Worm (Caenorhabditis elegans) whole organism, L1 larva: ENCODE measurements around the gene gldi-11.
"Not testable (repeated sequence)": the region's sequence is repeated elsewhere in the genome, so short reads cannot be mapped to it uniquely, and the experiment has no call there.

Source experiments
- C16A3.4 ChIP-seq: fragments of 150-350 bp; optimal IDR thresholded peaks from 2 replicates; lab custom pipeline; 2014; ENCODE audit warnings: missing biosample characterization, missing genetic modification characterization
- aha-1 ChIP-seq: fragments of 150-350 bp; optimal IDR thresholded peaks from 2 replicates; lab custom pipeline; 2014; ENCODE audit warnings: missing biosample characterization, missing genetic modification characterization
- alr-1 ChIP-seq: fragments of 200-800 bp; sonication (Bioruptor generic); optimal IDR thresholded peaks from 2 replicates; lab custom pipeline; 2018; ENCODE audit warnings: borderline replicate concordance, mild to moderate bottlenecking, missing genetic modification characterization, missing compliant biosample characterization
- aly-2 ChIP-seq: fragments of 150-350 bp; optimal IDR thresholded peaks from 2 replicates; lab custom pipeline; 2014; ENCODE audit warnings: missing biosample characterization, missing genetic modification characterization
- ama-1 ChIP-seq: fragments of 150-350 bp; optimal IDR thresholded peaks from 2 replicates; lab custom pipeline; 2014
- blmp-1 ChIP-seq: fragments of 150-350 bp; optimal IDR thresholded peaks from 2 replicates; lab custom pipeline; 2014; ENCODE audit warnings: missing biosample characterization, missing genetic modification characterization
- ceh-8 ChIP-seq: fragments of 200-800 bp; sonication (Bioruptor generic); optimal IDR thresholded peaks from 2 replicates; lab custom pipeline; 2018; ENCODE audit warnings: mild to moderate bottlenecking, missing genetic modification characterization, moderate library complexity, missing compliant biosample characterization
- dpl-1 ChIP-seq, 3 experiments: fragments of 150-350 bp in 2 of 3; sonication (generic microtip) in 1 of 3; optimal IDR thresholded peaks; 2 replicates each; lab custom pipeline; 2014 to 2017; ENCODE audit warnings: missing biosample characterization in 3 of 3, missing genetic modification characterization in 3 of 3, missing genetic modification reagents in 3 of 3
- dsc-1 ChIP-seq: sonication (generic microtip); optimal IDR thresholded peaks from 2 replicates; lab custom pipeline; 2016; ENCODE audit warnings: mild to moderate bottlenecking, missing genetic modification characterization, missing compliant biosample characterization
- efl-1 ChIP-seq, 4 experiments: fragments of 150-350 bp; optimal IDR thresholded peaks in 3 of 4; peaks in 1 of 4; 1 replicate in 1 of 4; 2 replicates in 3 of 4; lab custom pipeline; 2014; ENCODE audit warnings: missing biosample characterization in 2 of 4, missing genetic modification characterization in 2 of 4, missing genetic modification reagents in 2 of 4
- egl-13 ChIP-seq: sonication (generic microtip); optimal IDR thresholded peaks from 2 replicates; lab custom pipeline; 2016; ENCODE audit warnings: missing genotype, missing genetic modification reagents, missing genetic modification characterization, missing compliant biosample characterization
- elt-3 ChIP-seq, 6 experiments: fragments of 150-350 bp in 1 of 6; sonication (generic microtip); optimal IDR thresholded peaks; 2 replicates each; lab custom pipeline; 2017 to 2018; ENCODE audit warnings: missing biosample characterization in 6 of 6, missing genetic modification characterization in 6 of 6, inconsistent platforms in 1 of 6
- fkh-4 ChIP-seq: sonication (generic microtip); optimal IDR thresholded peaks from 2 replicates; lab custom pipeline; 2016; ENCODE audit warnings: missing compliant biosample characterization, missing genetic modification characterization, borderline replicate concordance
- fkh-8 ChIP-seq: sonication (generic microtip); optimal IDR thresholded peaks from 2 replicates; lab custom pipeline; 2016; ENCODE audit warnings: mild to moderate bottlenecking, missing genetic modification characterization, missing compliant biosample characterization
- isw-1 ChIP-seq: fragments of 200-800 bp; sonication (Bioruptor generic); IDR thresholded peaks from 2 replicates; pipeline ENCODE4 v1.3.6; 2022; ENCODE audit warnings: missing genetic modification characterization, missing compliant biosample characterization
- jun-1 ChIP-seq: fragments of 150-350 bp; optimal IDR thresholded peaks from 2 replicates; lab custom pipeline; 2014; ENCODE audit warnings: missing biosample characterization, missing genetic modification reagents, missing genetic modification characterization
- lin-14 ChIP-seq: fragments of 200-800 bp; sonication (Bioruptor generic); optimal IDR thresholded peaks from 2 replicates; lab custom pipeline; 2018; ENCODE audit warnings: mild to moderate bottlenecking, missing genetic modification characterization, moderate library complexity, missing compliant biosample characterization
- lin-35 ChIP-seq, 2 experiments: fragments of 150-350 bp; optimal IDR thresholded peaks; 2 replicates each; lab custom pipeline; 2014; ENCODE audit warnings: missing biosample characterization in 2 of 2, missing genetic modification characterization in 2 of 2, missing genetic modification reagents in 2 of 2
- lsy-2 ChIP-seq, 2 experiments: fragments of 150-350 bp; optimal IDR thresholded peaks; 2 replicates each; lab custom pipeline; 2014; ENCODE audit warnings: missing biosample characterization in 2 of 2, missing genetic modification characterization in 2 of 2
- mdl-1 ChIP-seq, 2 experiments: fragments of 150-350 bp; optimal IDR thresholded peaks; 2 replicates each; lab custom pipeline; 2014 to 2017; ENCODE audit warnings: missing biosample characterization in 2 of 2, missing genetic modification characterization in 2 of 2, inconsistent platforms in 1 of 2
- mep-1 ChIP-seq: fragments of 150-350 bp; optimal IDR thresholded peaks from 2 replicates; lab custom pipeline; 2014; ENCODE audit warnings: missing biosample characterization, missing genetic modification characterization
- nhr-11 ChIP-seq: fragments of 150-350 bp; optimal IDR thresholded peaks from 2 replicates; lab custom pipeline; 2014; ENCODE audit warnings: missing biosample characterization, missing genetic modification characterization
- nhr-47 ChIP-seq: sonication (generic microtip); optimal IDR thresholded peaks from 2 replicates; lab custom pipeline; 2016; ENCODE audit warnings: mild to moderate bottlenecking, missing genetic modification characterization, moderate library complexity, missing compliant biosample characterization
- nhr-71 ChIP-seq: sonication (generic microtip); optimal IDR thresholded peaks from 2 replicates; lab custom pipeline; 2016; ENCODE audit warnings: mild to moderate bottlenecking, missing genetic modification characterization, moderate library complexity, missing compliant biosample characterization
- nhr-85 ChIP-seq: sonication (generic microtip); peaks from one replicate; lab custom pipeline; 2016; ENCODE audit warnings: missing genetic modification characterization, inconsistent platforms, missing compliant biosample characterization
- rnt-1 ChIP-seq: sonication (generic microtip); optimal IDR thresholded peaks from 2 replicates; lab custom pipeline; 2016; ENCODE audit warnings: mild to moderate bottlenecking, missing genetic modification characterization, moderate library complexity, missing compliant biosample characterization
- skn-1 ChIP-seq: fragments of 150-350 bp; optimal IDR thresholded peaks from 2 replicates; lab custom pipeline; 2014; ENCODE audit warnings: missing biosample characterization, missing genetic modification characterization
- snu-23 ChIP-seq: sonication (generic microtip); optimal IDR thresholded peaks from 2 replicates; lab custom pipeline; 2016; ENCODE audit warnings: missing genetic modification characterization, missing compliant biosample characterization
- tbx-2 ChIP-seq: sonication (generic microtip); optimal IDR thresholded peaks from 2 replicates; lab custom pipeline; 2016; ENCODE audit warnings: missing genetic modification characterization, missing compliant biosample characterization
- tlp-1 ChIP-seq: fragments of 150-350 bp; optimal IDR thresholded peaks from 2 replicates; lab custom pipeline; 2014; ENCODE audit warnings: missing biosample characterization, missing genetic modification characterization
- unc-130 ChIP-seq: fragments of 150-350 bp; optimal IDR thresholded peaks from 2 replicates; lab custom pipeline; 2017; ENCODE audit warnings: missing biosample characterization, missing genetic modification characterization, inconsistent platforms
- unc-86 ChIP-seq: sonication (generic microtip); optimal IDR thresholded peaks from 2 replicates; lab custom pipeline; 2016; ENCODE audit warnings: missing genetic modification characterization, missing compliant biosample characterization
- vab-15 ChIP-seq: sonication (generic microtip); optimal IDR thresholded peaks from 2 replicates; lab custom pipeline; 2017; ENCODE audit warnings: missing genotype, mild to moderate bottlenecking, missing genetic modification characterization, missing compliant biosample characterization
- ztf-4 ChIP-seq: fragments of 150-350 bp; optimal IDR thresholded peaks from 2 replicates; lab custom pipeline; 2014; ENCODE audit warnings: missing biosample characterization, missing genetic modification characterization

Gene gldi-11

ce11 chrII:4916462-4916861, 29.1 kb downstream of the gldi-11 start, which contains the start of gene msp-31:
Gene msp-31, minus strand, starts transcription at chrII:4916562.
- not testable (repeated sequence) for TF ChIP-seq alr-1; skn-1 (tag; lab: Kevin White, UChicago); lin-14

- TF ChIP-seq efl-1 (optimal IDR thresholded peaks at IDR 0.05; lab: Kevin White, UChicago): no peak
- peak in 1 of 2 experiments; percentile 63 for TF ChIP-seq efl-1 (GFP tag; optimal IDR thresholded peaks at IDR 0.05 in 1 of 2; lab: Kevin White, UChicago)
- TF ChIP-seq egl-13 (tag; lab: Kevin White, UChicago): no peak
- TF ChIP-seq lin-35 (GFP tag; optimal IDR thresholded peaks at IDR 0.05; lab: Kevin White, UChicago): no peak
- TF ChIP-seq nhr-85 (tag; lab: Kevin White, UChicago): peak; percentile 71
- TF ChIP-seq, all 84 proteins: peak for 2
Observed at ce11 chrII:4915572-4915971, 30.0 kb downstream of the gldi-11 start.

- TF ChIP-seq lin-35 (GFP tag; optimal IDR thresholded peaks at IDR 0.05; lab: Kevin White, UChicago) (no peak), aha-1 (tag; lab: Kevin White, UChicago) (no peak), tlp-1 (tag; lab: Kevin White, UChicago) (no peak), nhr-11 (tag; lab: Kevin White, UChicago) (no peak), vab-15 (tag; lab: Kevin White, UChicago) (no peak), C16A3.4 (no peak), ama-1 (lab: Kevin White, UChicago) (no peak)
Observed at ce11 chrII:4914214-4914613, 31.4 kb downstream of the gldi-11 start, which contains the start of gene R05F9.11. Gene R05F9.11, minus strand, starts transcription at chrII:4914218.

- TF ChIP-seq fkh-8 (tag; lab: Kevin White, UChicago) (peak; percentile 54), ztf-4 (tag; lab: Kevin White, UChicago) (no peak), elt-3 (tag; optimal IDR thresholded peaks at IDR 0.05; lab: Kevin White, UChicago) (peak in 1 of 6 experiments; percentile 7), ama-1 (lab: Kevin White, UChicago) (no peak), isw-1 (no peak), efl-1 (optimal IDR thresholded peaks at IDR 0.05; lab: Kevin White, UChicago) (peak; percentile 11 to 20), efl-1 (GFP tag; optimal IDR thresholded peaks at IDR 0.05 in 1 of 2; lab: Kevin White, UChicago) (peak in 1 of 2 experiments; percentile 86), unc-130 (tag; lab: Kevin White, UChicago) (peak; percentile 12), unc-86 (tag; lab: Kevin White, UChicago) (peak; percentile 13), rnt-1 (tag; lab: Kevin White, UChicago) (peak; percentile 42), blmp-1 (tag; lab: Kevin White, UChicago) (peak; percentile 9), snu-23 (peak; percentile 14), skn-1 (tag; lab: Kevin White, UChicago) (peak; percentile 97), tbx-2 (tag; lab: Kevin White, UChicago) (peak; percentile 27), nhr-47 (tag; lab: Kevin White, UChicago) (peak; percentile 28), mdl-1 (tag; optimal IDR thresholded peaks at IDR 0.05; lab: Kevin White, UChicago) (no peak), dpl-1 (GFP tag; optimal IDR thresholded peaks at IDR 0.05; lab: Kevin White, UChicago) (peak in 1 of 3 experiments; percentile 2), ceh-8 (GFP tag; lab: Kevin White, UChicago) (no peak), lsy-2 (tag; optimal IDR thresholded peaks at IDR 0.05; lab: Kevin White, UChicago) (peak in 1 of 2 experiments; percentile 5), lin-14 (peak; percentile 77), nhr-71 (tag; lab: Kevin White, UChicago) (peak; percentile 45), aly-2 (tag; lab: Kevin White, UChicago) (no peak), mep-1 (peak; percentile 19)
- TF ChIP-seq, all 84 proteins: peak for 16
Observed at ce11 chrII:4908160-4908559, 37.4 kb downstream of the gldi-11 start.

- TF ChIP-seq fkh-4 (tag; lab: Kevin White, UChicago) (peak; percentile 77), jun-1 (tag; lab: Kevin White, UChicago) (no peak), tbx-2 (tag; lab: Kevin White, UChicago) (no peak), lin-14 (no peak), dsc-1 (tag; lab: Kevin White, UChicago) (peak; percentile 92)
Observed at ce11 chrII:4905883-4906282, 39.7 kb downstream of the gldi-11 start.
